Fruit fly (Drosophila melanogaster): ENCODE data around the gene CG18231.

The CG18231 gene

dm6 chr3L:18621735-18622421 is 14.6 kb downstream of the CG18231 start, which contains the start of gene not (continued):
- TF ChIP-seq Dip2 (GFP tag; IDR thresholded peaks at IDR 0.05), result no peak
- no peak for TF ChIP-seq tap (tag; optimal IDR thresholded peaks at IDR 0.05)
- no peak for TF ChIP-seq CG11398 (GFP tag; optimal IDR thresholded peaks at IDR 0.05)
- TF ChIP-seq CG9932 (GFP tag; IDR thresholded peaks at IDR 0.05), result no peak
- no peak for TF ChIP-seq CG10565 (GFP tag; optimal IDR thresholded peaks at IDR 0.05)
- TF ChIP-seq Sin3A (optimal IDR thresholded peaks at IDR 0.05), result no peak
- TF ChIP-seq Rfx (GFP tag; IDR thresholded peaks at IDR 0.05), result no peak
- TF ChIP-seq mld (GFP tag; IDR thresholded peaks at IDR 0.05; ENCODE audit: partially characterized antibody), result no peak
- no peak for TF ChIP-seq bbx (GFP tag; IDR thresholded peaks at IDR 0.05; ENCODE audit: partially characterized antibody)
- no peak for TF ChIP-seq tio (GFP tag; optimal IDR thresholded peaks at IDR 0.05)
- TF ChIP-seq HmgD (GFP tag; optimal IDR thresholded peaks at IDR 0.05), result no peak
- no peak for TF ChIP-seq maf-S (GFP tag; optimal IDR thresholded peaks at IDR 0.05)
- TF ChIP-seq CG10959 (GFP tag; IDR thresholded peaks at IDR 0.05), result no peak
- no peak for TF ChIP-seq CG10979 (tag; optimal IDR thresholded peaks at IDR 0.05)
- TF ChIP-seq Dad (GFP tag; optimal IDR thresholded peaks at IDR 0.05), result no peak
- no peak for TF ChIP-seq CG1602 (GFP tag; optimal IDR thresholded peaks at IDR 0.05)
- no peak for TF ChIP-seq kah (GFP tag; optimal IDR thresholded peaks at IDR 0.05)
- no peak for TF ChIP-seq jing (GFP tag; optimal IDR thresholded peaks at IDR 0.05)
- no peak for TF ChIP-seq CG10209 (GFP tag; optimal IDR thresholded peaks at IDR 0.05)
- TF ChIP-seq vnd (GFP tag; IDR thresholded peaks at IDR 0.05; ENCODE audit: partially characterized antibody), result no peak
- TF ChIP-seq pzg (GFP tag; optimal IDR thresholded peaks at IDR 0.05), result peak; percentile 3
- TF ChIP-seq Lhr (GFP tag; optimal IDR thresholded peaks at IDR 0.05), result no peak
- no peak for TF ChIP-seq pita (GFP tag; optimal IDR thresholded peaks at IDR 0.05)
- no peak for TF ChIP-seq CG30020 (tag; optimal IDR thresholded peaks at IDR 0.05)
- no peak for TF ChIP-seq kni (GFP tag; optimal IDR thresholded peaks at IDR 0.05)
- TF ChIP-seq prd (optimal IDR thresholded peaks at IDR 0.05), result no peak
- TF ChIP-seq prd (GFP tag; IDR thresholded peaks at IDR 0.05), result 0 out of 3 replicates have a peak, but pooled peaks have one; percentile 9
- TF ChIP-seq Chrac-16 (GFP tag; optimal IDR thresholded peaks at IDR 0.05), result no peak
- TF ChIP-seq Med (GFP tag), result no peak
- TF ChIP-seq Antp (GFP tag; optimal IDR thresholded peaks at IDR 0.05), result no peak
- no peak for TF ChIP-seq cwo (GFP tag; optimal IDR thresholded peaks at IDR 0.05)
- TF ChIP-seq shn (GFP tag; optimal IDR thresholded peaks at IDR 0.05), result no peak
- peak; percentile 99 for TF ChIP-seq pfk (GFP tag; optimal IDR thresholded peaks at IDR 0.05)
- peak; percentile 67 for TF ChIP-seq gfzf (GFP tag; optimal IDR thresholded peaks at IDR 0.05)
- TF ChIP-seq CG5953 (GFP tag; IDR thresholded peaks at IDR 0.05), result no peak
- no peak for TF ChIP-seq Nf-YA (GFP tag; IDR thresholded peaks at IDR 0.05)
- no peak for TF ChIP-seq CG2120 (GFP tag; optimal IDR thresholded peaks at IDR 0.05)
- TF ChIP-seq CG8359 (GFP tag; optimal IDR thresholded peaks at IDR 0.05; ENCODE audit: borderline replicate concordance), result no peak
- TF ChIP-seq nerfin-2 (GFP tag; IDR thresholded peaks at IDR 0.05; ENCODE audit: partially characterized antibody), result no peak
- TF ChIP-seq odd (GFP tag; optimal IDR thresholded peaks at IDR 0.05), result peak; percentile 26
- no peak for TF ChIP-seq gro (GFP tag; optimal IDR thresholded peaks at IDR 0.05)
- TF ChIP-seq CG13624 (GFP tag; optimal IDR thresholded peaks at IDR 0.05), result no peak
- no peak for TF ChIP-seq Elba2 (GFP tag; optimal IDR thresholded peaks at IDR 0.05)
- no peak for TF ChIP-seq CG14710 (tag; optimal IDR thresholded peaks at IDR 0.05)
- TF ChIP-seq Deaf1 (tag; optimal IDR thresholded peaks at IDR 0.05), result peak; percentile 59
- TF ChIP-seq Meics (GFP tag; optimal IDR thresholded peaks at IDR 0.05), result no peak
- TF ChIP-seq CG7271 (tag; optimal IDR thresholded peaks at IDR 0.05), result no peak
- no peak for TF ChIP-seq tx (GFP tag; optimal IDR thresholded peaks at IDR 0.05)
- TF ChIP-seq knrl (GFP tag; IDR thresholded peaks at IDR 0.05; ENCODE audit: partially characterized antibody), result no peak
- no peak; the same call in 1 of the 2 replicates for TF ChIP-seq ranshi (GFP tag; IDR thresholded peaks at IDR 0.05)
